Fruit fly (Drosophila melanogaster) whole organism, embryonic: ENCODE measurements around the gene CG42390.

Source experiments
- B-H2 ChIP-seq: fragments of 200-800 bp; sonication (Bioruptor generic); optimal IDR thresholded peaks from 2 replicates; lab custom pipeline; 2018; ENCODE audit warnings: missing biosample characterization, mild to moderate bottlenecking, missing genetic modification characterization
- BEAF-32 ChIP-seq: fragments of 200-800 bp; sonication (Bioruptor generic); optimal IDR thresholded peaks from 3 replicates; lab custom pipeline; 2017; ENCODE audit warnings: missing biosample characterization, missing genetic modification characterization, mild to moderate bottlenecking, moderate library complexity, missing genetic modification reagents
- CG10147 ChIP-seq: fragments of 200-800 bp; sonication (Bioruptor generic); optimal IDR thresholded peaks from 2 replicates; lab custom pipeline; 2019; ENCODE audit warnings: missing biosample characterization, mild to moderate bottlenecking, missing genetic modification characterization, moderate library complexity
- CG10209 ChIP-seq: fragments of 200-800 bp; sonication (Bioruptor generic); optimal IDR thresholded peaks from 3 replicates; lab custom pipeline; 2017; ENCODE audit warnings: missing biosample characterization, mild to moderate bottlenecking, missing genetic modification characterization, missing genetic modification reagents
- CG10267 ChIP-seq: fragments of 200-800 bp; sonication (Bioruptor generic); optimal IDR thresholded peaks from 2 replicates; lab custom pipeline; 2018; ENCODE audit warnings: missing biosample characterization, mild to moderate bottlenecking, missing genetic modification characterization, moderate library complexity
- CG10321 ChIP-seq: fragments of 200-800 bp; sonication (Bioruptor generic); IDR thresholded peaks from 2 replicates; pipeline ENCODE4 v1.3.6; 2022; ENCODE audit warnings: missing biosample characterization, missing genetic modification characterization
- CG1233 ChIP-seq: fragments of 200-800 bp; sonication (Bioruptor generic); optimal IDR thresholded peaks from 4 replicates; lab custom pipeline; 2018; ENCODE audit warnings: missing biosample characterization, mild to moderate bottlenecking, missing genetic modification characterization
- CG14050 ChIP-seq: fragments of 200-800 bp; sonication (Bioruptor generic); IDR thresholded peaks from 3 replicates; pipeline ENCODE4 v1.3.6; 2022; ENCODE audit warnings: missing biosample characterization, missing genetic modification characterization
- CG15269 ChIP-seq: fragments of 200-800 bp; sonication (Bioruptor generic); optimal IDR thresholded peaks from 2 replicates; lab custom pipeline; 2018; ENCODE audit warnings: missing biosample characterization, mild to moderate bottlenecking, missing genetic modification characterization, moderate library complexity
- CG16813 ChIP-seq: fragments of 200-800 bp; sonication (Bioruptor generic); IDR thresholded peaks from 3 replicates; pipeline ENCODE4 v1.3.6; 2022; ENCODE audit warnings: missing biosample characterization, missing genetic modification characterization; ENCODE audit not compliant: partially characterized antibody
- CG17328 ChIP-seq: fragments of 200-800 bp; sonication (Bioruptor generic); IDR thresholded peaks from 2 replicates; pipeline ENCODE4 v1.3.6; 2022; ENCODE audit warnings: missing biosample characterization, missing genetic modification characterization
- CG17912 ChIP-seq: fragments of 200-800 bp; sonication (Bioruptor generic); optimal IDR thresholded peaks from 2 replicates; lab custom pipeline; 2018; ENCODE audit warnings: missing biosample characterization, mild to moderate bottlenecking, missing genetic modification characterization
- CG2889 ChIP-seq: fragments of 200-800 bp; sonication (Bioruptor generic); IDR thresholded peaks from 3 replicates; pipeline ENCODE4 v1.3.6; 2022; ENCODE audit warnings: missing biosample characterization, missing genetic modification characterization
- CG30403 ChIP-seq: fragments of 200-800 bp; sonication (Bioruptor generic); optimal IDR thresholded peaks from 3 replicates; lab custom pipeline; 2016; ENCODE audit warnings: missing biosample characterization, missing genetic modification characterization
- CG30431 ChIP-seq: fragments of 200-800 bp; sonication (Bioruptor generic); optimal IDR thresholded peaks from 2 replicates; lab custom pipeline; 2017; ENCODE audit warnings: missing biosample characterization, missing genetic modification characterization
- CG4282 ChIP-seq: fragments of 200-800 bp; sonication (Bioruptor generic); optimal IDR thresholded peaks from 2 replicates; lab custom pipeline; 2016; ENCODE audit warnings: missing biosample characterization, missing genetic modification characterization
- CG4328 ChIP-seq: fragments of 200-800 bp; sonication (Bioruptor generic); optimal IDR thresholded peaks from 3 replicates; lab custom pipeline; 2017; ENCODE audit warnings: missing biosample characterization, missing genetic modification reagents, missing genetic modification characterization
- CG43689 ChIP-seq: fragments of 200-800 bp; sonication (Bioruptor generic); IDR thresholded peaks from 2 replicates; pipeline ENCODE4 v1.3.6; 2022; ENCODE audit warnings: missing biosample characterization, missing genetic modification characterization
- CG4404 ChIP-seq: fragments of 200-800 bp; sonication (Bioruptor generic); IDR thresholded peaks from 2 replicates; pipeline ENCODE4 v1.3.6; 2022; ENCODE audit warnings: missing biosample characterization, missing genetic modification characterization
- CG6854 ChIP-seq: fragments of 200-800 bp; sonication (Bioruptor generic); optimal IDR thresholded peaks from 3 replicates; lab custom pipeline; 2017; ENCODE audit warnings: missing biosample characterization, mild to moderate bottlenecking, missing genetic modification characterization
- CG9727 ChIP-seq: fragments of 200-800 bp; sonication (Bioruptor generic); optimal IDR thresholded peaks from 3 replicates; lab custom pipeline; 2017; ENCODE audit warnings: missing biosample characterization, mild to moderate bottlenecking, missing genetic modification characterization
- Camta ChIP-seq: fragments of 200-800 bp; sonication (Bioruptor generic); optimal IDR thresholded peaks from 2 replicates; lab custom pipeline; 2016; ENCODE audit warnings: missing biosample characterization, missing genetic modification characterization
- CrebB ChIP-seq: fragments of 200-800 bp; sonication (Bioruptor generic); optimal IDR thresholded peaks from 3 replicates; lab custom pipeline; 2018; ENCODE audit warnings: missing biosample characterization, mild to moderate bottlenecking, missing genetic modification characterization
- Eip74EF ChIP-seq, 2 experiments: fragments of 200-800 bp in 1 of 2; fragments of >200 bp in 1 of 2; sonication (Bioruptor generic) in 1 of 2; optimal IDR thresholded peaks; 2 replicates each; lab custom pipeline; 2017 to 2019; ENCODE audit warnings: missing biosample characterization in 2 of 2, missing genetic modification characterization in 2 of 2, mild to moderate bottlenecking in 1 of 2, moderate library complexity in 1 of 2
- H2.0 ChIP-seq: fragments of 200-800 bp; sonication (Bioruptor generic); IDR thresholded peaks from 2 replicates; pipeline ENCODE4 v1.3.6; 2022; ENCODE audit warnings: missing biosample characterization, missing genetic modification characterization
- Hand ChIP-seq: fragments of 200-800 bp; sonication (Bioruptor generic); optimal IDR thresholded peaks from 2 replicates; lab custom pipeline; 2017; ENCODE audit warnings: mild to moderate bottlenecking, missing biosample characterization, missing genetic modification reagents, missing genetic modification characterization
- HmgD ChIP-seq: fragments of 200-800 bp; sonication (Bioruptor generic); optimal IDR thresholded peaks from 3 replicates; lab custom pipeline; 2016; ENCODE audit warnings: missing biosample characterization, missing genetic modification characterization
- Hr3 ChIP-seq: fragments of 200-800 bp; sonication (Bioruptor generic); optimal IDR thresholded peaks from 3 replicates; lab custom pipeline; 2016; ENCODE audit warnings: missing biosample characterization, missing genetic modification characterization
- Hr78 ChIP-seq, 2 experiments: fragments of 200-800 bp in 1 of 2; fragments of >200 bp in 1 of 2; sonication (Bioruptor generic) in 1 of 2; optimal IDR thresholded peaks; 2 replicates each; lab custom pipeline; 2017 to 2019; ENCODE audit warnings: missing biosample characterization in 2 of 2, missing genetic modification characterization in 2 of 2, mild to moderate bottlenecking in 1 of 2, moderate library complexity in 1 of 2
- Neu2 ChIP-seq: fragments of 200-800 bp; sonication (Bioruptor generic); optimal IDR thresholded peaks from 3 replicates; lab custom pipeline; 2016; ENCODE audit warnings: missing biosample characterization, missing genetic modification characterization, borderline replicate concordance
- Sox100B ChIP-seq: fragments of 200-800 bp; sonication (Bioruptor generic); optimal IDR thresholded peaks from 3 replicates; lab custom pipeline; 2018; ENCODE audit warnings: missing biosample characterization, mild to moderate bottlenecking, missing genetic modification characterization
- Ssrp ChIP-seq: fragments of 200-800 bp; sonication (Bioruptor generic); optimal IDR thresholded peaks from 2 replicates; lab custom pipeline; 2018; ENCODE audit warnings: missing biosample characterization, mild to moderate bottlenecking, missing genetic modification characterization, moderate library complexity
- Xrp1 ChIP-seq: fragments of 200-800 bp; sonication (Bioruptor generic); IDR thresholded peaks from 2 replicates; pipeline ENCODE4 v1.3.6; 2022; ENCODE audit warnings: missing biosample characterization, missing genetic modification characterization
- ab ChIP-seq: fragments of 200-800 bp; sonication (Bioruptor generic); optimal IDR thresholded peaks from 2 replicates; lab custom pipeline; 2016; ENCODE audit warnings: missing biosample characterization, missing genetic modification characterization
- ap ChIP-seq: fragments of 200-800 bp; sonication (Bioruptor generic); IDR thresholded peaks from 2 replicates; pipeline ENCODE4 v1.3.6; 2022; ENCODE audit warnings: missing biosample characterization, missing genetic modification characterization
- bbx ChIP-seq: fragments of 200-800 bp; sonication (Bioruptor generic); IDR thresholded peaks from 2 replicates; pipeline ENCODE4 v1.3.6; 2022; ENCODE audit warnings: missing biosample characterization, missing genetic modification characterization; ENCODE audit not compliant: partially characterized antibody
- chif ChIP-seq, 2 experiments: fragments of 200-800 bp; sonication (Bioruptor generic); optimal IDR thresholded peaks; 3 replicates each; lab custom pipeline; 2016; ENCODE audit warnings: missing biosample characterization in 2 of 2, missing genetic modification characterization in 2 of 2
- chm ChIP-seq: fragments of 200-800 bp; sonication (Bioruptor generic); IDR thresholded peaks from 2 replicates; pipeline ENCODE4 v1.3.6; 2022; ENCODE audit warnings: missing biosample characterization, missing genetic modification characterization
- chn ChIP-seq: fragments of 200-800 bp; sonication (Bioruptor generic); optimal IDR thresholded peaks from 2 replicates; lab custom pipeline; 2016; ENCODE audit warnings: missing biosample characterization, missing genetic modification characterization
- dmrt11E ChIP-seq: fragments of 200-800 bp; sonication (Bioruptor generic); optimal IDR thresholded peaks from 3 replicates; lab custom pipeline; 2018; ENCODE audit warnings: missing biosample characterization, mild to moderate bottlenecking, missing genetic modification characterization, moderate library complexity
- eve ChIP-seq, 2 experiments: fragments of >200 bp; optimal IDR thresholded peaks; 2 replicates each; lab custom pipeline; 2017; ENCODE audit warnings: missing biosample characterization in 2 of 2, missing genetic modification characterization in 2 of 2
- inv ChIP-seq: fragments of 200-800 bp; sonication (Bioruptor generic); IDR thresholded peaks from 2 replicates; pipeline ENCODE4 v1.3.6; 2022; ENCODE audit warnings: missing biosample characterization, missing genetic modification characterization; ENCODE audit not compliant: partially characterized antibody
- jing ChIP-seq: fragments of 200-800 bp; sonication (Bioruptor generic); optimal IDR thresholded peaks from 2 replicates; lab custom pipeline; 2018; ENCODE audit warnings: missing biosample characterization, mild to moderate bottlenecking, missing genetic modification characterization
- kay ChIP-seq: fragments of 200-800 bp; sonication (Bioruptor generic); optimal IDR thresholded peaks from 2 replicates; lab custom pipeline; 2016; ENCODE audit warnings: missing biosample characterization, missing genetic modification characterization
- kni ChIP-seq: fragments of 200-800 bp; sonication (Bioruptor generic); optimal IDR thresholded peaks from 3 replicates; lab custom pipeline; 2017; ENCODE audit warnings: mild to moderate bottlenecking, missing biosample characterization, missing genetic modification reagents, missing genetic modification characterization
- maf-S ChIP-seq: fragments of 200-800 bp; sonication (Bioruptor generic); optimal IDR thresholded peaks from 2 replicates; lab custom pipeline; 2016; ENCODE audit warnings: missing biosample characterization, missing genetic modification characterization
- psq ChIP-seq: fragments of 200-800 bp; sonication (Bioruptor generic); optimal IDR thresholded peaks from 2 replicates; lab custom pipeline; 2017; ENCODE audit warnings: missing biosample characterization, missing genetic modification characterization
- tin ChIP-seq: fragments of 200-800 bp; sonication (Bioruptor generic); optimal IDR thresholded peaks from 3 replicates; lab custom pipeline; 2016; ENCODE audit warnings: missing biosample characterization, missing genetic modification characterization
- tll ChIP-seq, 2 experiments: fragments of 200-800 bp in 1 of 2; fragments of >200 bp in 1 of 2; sonication (Bioruptor generic) in 1 of 2; optimal IDR thresholded peaks; 2 replicates each; lab custom pipeline; 2017 to 2019; ENCODE audit warnings: missing biosample characterization in 2 of 2, missing genetic modification characterization in 2 of 2, mild to moderate bottlenecking in 1 of 2, moderate library complexity in 1 of 2
- zfh1 ChIP-seq: fragments of 200-800 bp; sonication (Bioruptor generic); IDR thresholded peaks from 3 replicates; pipeline ENCODE4 v1.3.6; 2022; ENCODE audit warnings: missing biosample characterization, missing genetic modification characterization

Gene CG42390

dm6 chr3R:22108316-22108715, 11.5 kb upstream of the CG42390 start (continued):
- TF ChIP-seq CG10321 (no peak), CG30431 (GFP tag; lab: Kevin White, UChicago) (no peak), CG6854 (GFP tag; lab: Kevin White, UChicago) (peak; percentile 55), CG43689 (GFP tag; lab: Robert Waterston, UW) (no peak), CG1233 (GFP tag; lab: Kevin White, UChicago) (peak; percentile 2), kay (no peak), maf-S (GFP tag; lab: Kevin White, UChicago) (no peak), psq (GFP tag; lab: Kevin White, UChicago) (no peak), CrebB (tag; lab: Kevin White, UChicago) (no peak), CG10209 (GFP tag; lab: Kevin White, UChicago) (peak; percentile 23), CG2889 (no peak), chn (GFP tag; lab: Kevin White, UChicago) (no peak), Hr3 (no peak), CG30403 (GFP tag; lab: Kevin White, UChicago) (peak; percentile 48), Neu2 (GFP tag; lab: Kevin White, UChicago) (no peak), chm (GFP tag; lab: Robert Waterston, UW) (peak; percentile 40; the same call in 1 of the 2 replicates), Sox100B (GFP tag; lab: Kevin White, UChicago) (peak; percentile 38), CG10267 (tag; lab: Kevin White, UChicago) (no peak), kni (GFP tag; lab: Kevin White, UChicago) (no peak), dmrt11E (tag; lab: Kevin White, UChicago) (no peak), Camta (no peak), eve (GFP tag; optimal IDR thresholded peaks at IDR 0.05; lab: Kevin White, UChicago) (no peak), inv (GFP tag; lab: Robert Waterston, UW) (no peak), bbx (no peak), Eip74EF (GFP tag; optimal IDR thresholded peaks at IDR 0.05; lab: Kevin White, UChicago) (no peak), tll (GFP tag; optimal IDR thresholded peaks at IDR 0.05; lab: Kevin White, UChicago) (no peak), CG4404 (no peak), CG16813 (GFP tag; lab: Robert Waterston, UW) (no peak), BEAF-32 (GFP tag; lab: Kevin White, UChicago) (no peak), chif (GFP tag; optimal IDR thresholded peaks at IDR 0.05; lab: Kevin White, UChicago) (no peak), CG4328 (GFP tag; lab: Kevin White, UChicago) (no peak), ap (no peak), jing (GFP tag; lab: Kevin White, UChicago) (no peak), Xrp1 (GFP tag; lab: Robert Waterston, UW) (0 out of 2 replicates have a peak, but pooled peaks have one; percentile 25), H2.0 (GFP tag; lab: Robert Waterston, UW) (0 out of 2 replicates have a peak, but pooled peaks have one; percentile 6), CG9727 (GFP tag; lab: Kevin White, UChicago) (no peak), HmgD (no peak), Hr78 (GFP tag; optimal IDR thresholded peaks at IDR 0.05; lab: Kevin White, UChicago) (no peak), zfh1 (GFP tag; lab: Robert Waterston, UW) (no peak), CG4282 (GFP tag; lab: Kevin White, UChicago) (no peak), CG17328 (GFP tag; lab: Robert Waterston, UW) (peak; percentile 40; the same call in 1 of the 2 replicates), B-H2 (GFP tag; lab: Kevin White, UChicago) (no peak), CG10147 (GFP tag; lab: Kevin White, UChicago) (no peak), CG17912 (GFP tag; lab: Kevin White, UChicago) (no peak), Ssrp (peak; percentile 8), CG14050 (no peak), tin (GFP tag; lab: Kevin White, UChicago) (peak; percentile 36), ab (GFP tag; lab: Kevin White, UChicago) (no peak), CG15269 (tag; lab: Kevin White, UChicago) (peak; percentile 66), Hand (GFP tag; lab: Kevin White, UChicago) (peak; percentile 27)
